Fruit fly (Drosophila melanogaster) whole organism, embryonic: ENCODE measurements around the gene Cpr67Fb.

Experiments used
- Abd-B ChIP-seq: fragments of 200-800 bp; sonication (Bioruptor generic); optimal IDR thresholded peaks from 2 replicates; lab custom pipeline; 2018; ENCODE audit warnings: missing biosample characterization, mild to moderate bottlenecking, missing genetic modification characterization, moderate library complexity
- Atf6 ChIP-seq: fragments of 200-800 bp; sonication (Bioruptor generic); IDR thresholded peaks from 2 replicates; pipeline ENCODE4 v1.3.6; 2022; ENCODE audit warnings: missing biosample characterization, missing genetic modification characterization
- C15 ChIP-seq: fragments of 200-800 bp; sonication (Bioruptor generic); IDR thresholded peaks from 3 replicates; pipeline ENCODE4 v1.3.6; 2022; ENCODE audit warnings: missing biosample characterization, missing genetic modification characterization
- CG11398 ChIP-seq: fragments of 200-800 bp; sonication (Bioruptor generic); optimal IDR thresholded peaks from 2 replicates; lab custom pipeline; 2016; ENCODE audit warnings: missing biosample characterization, missing genetic modification characterization
- CG11504 ChIP-seq: fragments of 200-800 bp; sonication (Bioruptor generic); optimal IDR thresholded peaks from 3 replicates; lab custom pipeline; 2019; ENCODE audit warnings: missing biosample characterization, mild to moderate bottlenecking, missing genetic modification characterization, moderate library complexity
- CG12219 ChIP-seq: fragments of 200-800 bp; sonication (Bioruptor generic); optimal IDR thresholded peaks from 3 replicates; lab custom pipeline; 2018; ENCODE audit warnings: missing biosample characterization, mild to moderate bottlenecking, missing genetic modification characterization
- CG12391 ChIP-seq: fragments of 200-800 bp; sonication (Bioruptor generic); optimal IDR thresholded peaks from 3 replicates; lab custom pipeline; 2018; ENCODE audit warnings: missing biosample characterization, mild to moderate bottlenecking, missing genetic modification characterization, moderate library complexity
- CG14710 ChIP-seq: fragments of 200-800 bp; sonication (Bioruptor generic); optimal IDR thresholded peaks from 3 replicates; lab custom pipeline; 2019; ENCODE audit warnings: missing biosample characterization, mild to moderate bottlenecking, missing genetic modification characterization, moderate library complexity
- CG14860 ChIP-seq: fragments of 200-800 bp; sonication (Bioruptor generic); IDR thresholded peaks from 3 replicates; pipeline ENCODE4 v1.3.6; 2022; ENCODE audit warnings: missing biosample characterization, missing genetic modification characterization; ENCODE audit not compliant: partially characterized antibody
- CG17829 ChIP-seq: fragments of 200-800 bp; optimal IDR thresholded peaks from 2 replicates; lab custom pipeline; 2019; ENCODE audit warnings: missing biosample characterization, mild to moderate bottlenecking, missing genetic modification characterization, moderate library complexity
- CG1792 ChIP-seq: fragments of 200-800 bp; sonication (Bioruptor generic); optimal IDR thresholded peaks from 2 replicates; lab custom pipeline; 2016; ENCODE audit warnings: missing biosample characterization, missing genetic modification characterization
- CG2199 ChIP-seq: fragments of 200-800 bp; sonication (Bioruptor generic); IDR thresholded peaks from 3 replicates; pipeline ENCODE4 v1.3.6; 2022; ENCODE audit warnings: missing biosample characterization, missing genetic modification characterization
- CG30403 ChIP-seq: fragments of 200-800 bp; sonication (Bioruptor generic); optimal IDR thresholded peaks from 3 replicates; lab custom pipeline; 2016; ENCODE audit warnings: missing biosample characterization, missing genetic modification characterization
- CG32767 ChIP-seq: fragments of 200-800 bp; sonication (Bioruptor generic); IDR thresholded peaks from 2 replicates; pipeline ENCODE4 v1.3.6; 2022; ENCODE audit warnings: missing biosample characterization, missing genetic modification characterization
- CG3726 ChIP-seq: fragments of 200-800 bp; sonication (Bioruptor generic); IDR thresholded peaks from 3 replicates; pipeline ENCODE4, ENCODE4 v1.3.6; 2022; ENCODE audit warnings: missing biosample characterization, missing genetic modification characterization
- CG4328 ChIP-seq: fragments of 200-800 bp; sonication (Bioruptor generic); optimal IDR thresholded peaks from 3 replicates; lab custom pipeline; 2017; ENCODE audit warnings: missing biosample characterization, missing genetic modification reagents, missing genetic modification characterization
- CG4424 ChIP-seq: fragments of 200-800 bp; sonication (Bioruptor generic); optimal IDR thresholded peaks from 3 replicates; lab custom pipeline; 2016; ENCODE audit warnings: missing biosample characterization, missing genetic modification characterization
- CG6254 ChIP-seq: fragments of 200-800 bp; sonication (Bioruptor generic); optimal IDR thresholded peaks from 3 replicates; lab custom pipeline; 2017; ENCODE audit warnings: mild to moderate bottlenecking, missing biosample characterization, missing genetic modification reagents, missing genetic modification characterization
- CG6765 ChIP-seq: fragments of 200-800 bp; sonication (Bioruptor generic); optimal IDR thresholded peaks from 3 replicates; lab custom pipeline; 2017; ENCODE audit warnings: missing biosample characterization, mild to moderate bottlenecking, missing genetic modification characterization
- CG7745 ChIP-seq: fragments of 200-800 bp; sonication (Bioruptor generic); optimal IDR thresholded peaks from 2 replicates; lab custom pipeline; 2018; ENCODE audit warnings: missing biosample characterization, mild to moderate bottlenecking, missing genetic modification characterization, moderate library complexity
- CG8924 ChIP-seq: fragments of 200-800 bp; optimal IDR thresholded peaks from 3 replicates; lab custom pipeline; 2019; ENCODE audit warnings: missing biosample characterization, mild to moderate bottlenecking, missing genetic modification characterization, moderate library complexity
- Hmr ChIP-seq: fragments of 200-800 bp; sonication (Bioruptor generic); optimal IDR thresholded peaks from 3 replicates; lab custom pipeline; 2017; ENCODE audit warnings: mild to moderate bottlenecking, missing biosample characterization, missing genetic modification reagents, missing genetic modification characterization
- Hsf ChIP-seq: fragments of 200-800 bp; sonication (Bioruptor generic); optimal IDR thresholded peaks from 3 replicates; lab custom pipeline; 2016; ENCODE audit warnings: missing biosample characterization, missing genetic modification characterization
- Jarid2 ChIP-seq: fragments of 200-800 bp; sonication (Bioruptor generic); optimal IDR thresholded peaks from 3 replicates; lab custom pipeline; 2017; ENCODE audit warnings: mild to moderate bottlenecking, missing biosample characterization, missing genetic modification reagents, missing genetic modification characterization
- Myb ChIP-seq: fragments of 200-800 bp; sonication (Bioruptor generic); optimal IDR thresholded peaks from 2 replicates; lab custom pipeline; 2016; ENCODE audit warnings: missing biosample characterization, missing genetic modification characterization
- NC2β ChIP-seq: fragments of 200-800 bp; sonication (Bioruptor generic); optimal IDR thresholded peaks from 2 replicates; lab custom pipeline; 2016; ENCODE audit warnings: missing biosample characterization, missing genetic modification characterization
- NK7.1 ChIP-seq: fragments of 200-800 bp; sonication (Bioruptor generic); optimal IDR thresholded peaks from 3 replicates; lab custom pipeline; 2016; ENCODE audit warnings: missing biosample characterization, missing genetic modification characterization
- Sox100B ChIP-seq: fragments of 200-800 bp; sonication (Bioruptor generic); optimal IDR thresholded peaks from 3 replicates; lab custom pipeline; 2018; ENCODE audit warnings: missing biosample characterization, mild to moderate bottlenecking, missing genetic modification characterization
- Xrp1 ChIP-seq: fragments of 200-800 bp; sonication (Bioruptor generic); IDR thresholded peaks from 2 replicates; pipeline ENCODE4 v1.3.6; 2022; ENCODE audit warnings: missing biosample characterization, missing genetic modification characterization
- ato ChIP-seq: fragments of 200-800 bp; sonication (Bioruptor generic); IDR thresholded peaks from 2 replicates; pipeline ENCODE4 v1.3.6; 2022; ENCODE audit warnings: missing biosample characterization, missing genetic modification characterization; ENCODE audit not compliant: partially characterized antibody
- az2 ChIP-seq: fragments of 200-800 bp; sonication (Bioruptor generic); optimal IDR thresholded peaks from 3 replicates; lab custom pipeline; 2016; ENCODE audit warnings: missing biosample characterization, missing genetic modification characterization
- bsh ChIP-seq, 2 experiments: fragments of 200-800 bp; sonication (Bioruptor generic); optimal IDR thresholded peaks; 2 replicates each; lab custom pipeline; 2017 to 2018; ENCODE audit warnings: mild to moderate bottlenecking in 2 of 2, missing biosample characterization in 2 of 2, missing genetic modification characterization in 2 of 2, moderate library complexity in 1 of 2
- cad ChIP-seq: fragments of >200 bp; optimal IDR thresholded peaks from 2 replicates; lab custom pipeline; 2017; ENCODE audit warnings: missing biosample characterization, missing genetic modification characterization
- ci ChIP-seq: fragments of 200-800 bp; sonication (Bioruptor generic); IDR thresholded peaks from 3 replicates; pipeline ENCODE4 v1.3.6; 2022; ENCODE audit warnings: missing biosample characterization, missing genetic modification characterization
- dm ChIP-seq: fragments of 200-800 bp; sonication (Bioruptor generic); optimal IDR thresholded peaks from 3 replicates; lab custom pipeline; 2016; ENCODE audit warnings: missing biosample characterization, missing genetic modification characterization
- gem ChIP-seq: fragments of 200-800 bp; sonication (Bioruptor generic); optimal IDR thresholded peaks from 2 replicates; lab custom pipeline; 2019; ENCODE audit warnings: missing biosample characterization, mild to moderate bottlenecking, missing genetic modification characterization, moderate library complexity
- grau ChIP-seq: fragments of 200-800 bp; optimal IDR thresholded peaks from 3 replicates; lab custom pipeline; 2019; ENCODE audit warnings: missing biosample characterization, mild to moderate bottlenecking, missing genetic modification characterization, moderate library complexity
- hkb ChIP-seq, 2 experiments: fragments of 200-800 bp in 1 of 2; fragments of >200 bp in 1 of 2; sonication (Bioruptor generic) in 1 of 2; IDR thresholded peaks in 1 of 2; optimal IDR thresholded peaks in 1 of 2; 2 replicates each; pipeline versions ENCODE4 v1.3.6 to Lab custom; 2017 to 2022; ENCODE audit warnings: missing biosample characterization in 1 of 2, missing genetic modification characterization in 1 of 2
- onecut ChIP-seq: fragments of 200-800 bp; sonication (Bioruptor generic); IDR thresholded peaks from 2 replicates; pipeline ENCODE4 v1.3.6; 2022; ENCODE audit warnings: missing biosample characterization, missing genetic modification characterization
- phol ChIP-seq: fragments of 200-800 bp; sonication (Bioruptor generic); optimal IDR thresholded peaks from 3 replicates; lab custom pipeline; 2018; ENCODE audit warnings: missing biosample characterization, mild to moderate bottlenecking, missing genetic modification characterization, moderate library complexity
- prd ChIP-seq, 3 experiments: fragments of >200 bp in 2 of 3; fragments of 200-800 bp in 1 of 3; sonication (Bioruptor generic) in 1 of 3; optimal IDR thresholded peaks in 2 of 3; IDR thresholded peaks in 1 of 3; 2 replicates in 2 of 3; 3 replicates in 1 of 3; pipeline versions ENCODE4 v1.3.6 to Lab custom; 2017 to 2022; ENCODE audit warnings: missing biosample characterization in 1 of 3, missing genetic modification characterization in 1 of 3
- pros ChIP-seq: fragments of 200-800 bp; sonication (Bioruptor generic); optimal IDR thresholded peaks from 3 replicates; lab custom pipeline; 2019; ENCODE audit warnings: missing biosample characterization, mild to moderate bottlenecking, missing genetic modification characterization, moderate library complexity
- sqz ChIP-seq: fragments of 200-800 bp; sonication (Bioruptor generic); optimal IDR thresholded peaks from 3 replicates; lab custom pipeline; 2018; ENCODE audit warnings: missing biosample characterization, mild to moderate bottlenecking, missing genetic modification characterization
- stwl ChIP-seq: fragments of 200-800 bp; sonication (Bioruptor generic); optimal IDR thresholded peaks from 3 replicates; lab custom pipeline; 2018; ENCODE audit warnings: missing biosample characterization, mild to moderate bottlenecking, missing genetic modification characterization, moderate library complexity
- tio ChIP-seq: fragments of 200-800 bp; sonication (Bioruptor generic); optimal IDR thresholded peaks from 2 replicates; lab custom pipeline; 2017; ENCODE audit warnings: missing biosample characterization, missing genetic modification characterization, inconsistent platforms
- tll ChIP-seq, 2 experiments: fragments of 200-800 bp in 1 of 2; fragments of >200 bp in 1 of 2; sonication (Bioruptor generic) in 1 of 2; optimal IDR thresholded peaks; 2 replicates each; lab custom pipeline; 2017 to 2019; ENCODE audit warnings: missing biosample characterization in 2 of 2, missing genetic modification characterization in 2 of 2, mild to moderate bottlenecking in 1 of 2, moderate library complexity in 1 of 2
- unpg ChIP-seq: fragments of 200-800 bp; sonication (Bioruptor generic); optimal IDR thresholded peaks from 3 replicates; lab custom pipeline; 2018; ENCODE audit warnings: missing biosample characterization, mild to moderate bottlenecking, missing genetic modification characterization, moderate library complexity

Cpr67Fb gene

DNA sequence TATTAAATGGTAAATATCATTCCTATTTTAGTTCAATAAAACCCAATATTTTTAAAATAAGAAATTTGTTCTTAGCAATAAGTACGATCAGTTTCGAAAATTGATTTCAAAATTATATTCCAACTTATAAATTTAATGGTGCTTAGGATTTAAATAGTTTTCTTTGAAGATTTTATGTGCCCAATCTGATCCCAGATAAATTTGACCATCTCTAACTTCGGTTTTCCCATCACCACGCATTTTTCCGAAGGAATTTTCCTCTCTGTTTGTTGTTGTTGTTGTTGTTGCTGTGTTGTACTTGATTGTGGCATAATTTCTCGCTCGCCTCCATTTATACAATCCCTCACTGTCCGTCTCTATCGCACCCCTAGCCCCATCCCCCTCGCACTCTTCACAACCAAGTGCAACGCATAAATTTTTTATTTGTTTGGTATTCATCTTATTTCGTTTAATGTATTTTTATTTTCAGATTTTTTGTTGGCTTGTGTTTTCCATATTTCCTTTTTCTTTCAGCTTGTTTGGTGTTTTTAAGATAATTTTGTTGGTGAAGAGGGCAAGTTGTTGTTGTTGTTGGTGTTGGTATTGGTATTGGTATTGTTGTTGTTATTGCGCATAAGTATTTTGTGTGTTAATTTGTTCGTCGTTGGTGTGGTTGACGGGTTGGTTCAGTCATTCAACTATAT lies 44.2 kb upstream of the Cpr67Fb start (continued):
- TF ChIP-seq ci (GFP tag; lab: Robert Waterston, UW), result peak; percentile 47; the same call in 1 of the 3 replicates
- no peak for TF ChIP-seq Hmr (GFP tag; lab: Kevin White, UChicago)
- peak; percentile 32; the same call in 1 of the 2 replicates for TF ChIP-seq onecut (GFP tag; lab: Robert Waterston, UW)
- peak; percentile 2 for TF ChIP-seq CG6254 (GFP tag; lab: Kevin White, UChicago)
- 0 out of 2 replicates have a peak, but pooled peaks have one; percentile 20 for TF ChIP-seq CG32767 (GFP tag; lab: Robert Waterston, UW)
- TF ChIP-seq az2, result peak; percentile 51
- no peak for TF ChIP-seq C15 (GFP tag; lab: Robert Waterston, UW)
- peak; percentile 42 for TF ChIP-seq grau
- no peak for TF ChIP-seq NK7.1 (GFP tag; lab: Kevin White, UChicago)
- peak; percentile 27 for TF ChIP-seq pros (GFP tag; lab: Kevin White, UChicago)
- peak in 1 of 2 experiments; percentile 61 for TF ChIP-seq bsh (GFP tag; optimal IDR thresholded peaks at IDR 0.05; lab: Kevin White, UChicago)
- no peak for TF ChIP-seq NC2β (GFP tag; lab: Kevin White, UChicago)
- peak; percentile 36 for TF ChIP-seq tio (GFP tag; lab: Kevin White, UChicago)
- peak; percentile 15 for TF ChIP-seq CG7745
- TF ChIP-seq Jarid2 (GFP tag; lab: Kevin White, UChicago), result no peak
- TF ChIP-seq CG3726 (GFP tag; lab: Robert Waterston, UW), result no peak
- TF ChIP-seq Hsf, result no peak
- peak; percentile 26 for TF ChIP-seq CG17829 (tag; lab: Kevin White, UChicago)
- TF ChIP-seq ato (GFP tag; lab: Robert Waterston, UW), result no peak
- TF ChIP-seq hkb (optimal IDR thresholded peaks at IDR 0.05; lab: Kevin White, UChicago), result no peak
- TF ChIP-seq hkb (GFP tag; IDR thresholded peaks at IDR 0.05; lab: Robert Waterston, UW), result peak; percentile 42; the same call in 1 of the 2 replicates
- TF ChIP-seq CG14710 (tag; lab: Kevin White, UChicago), result peak; percentile 30
- no peak for TF ChIP-seq CG12219 (GFP tag; lab: Kevin White, UChicago)
- peak; percentile 32 for TF ChIP-seq CG11504 (tag; lab: Kevin White, UChicago)
- peak; percentile 24 for TF ChIP-seq CG30403 (GFP tag; lab: Kevin White, UChicago)
- TF ChIP-seq CG1792 (GFP tag; lab: Kevin White, UChicago), result no peak
- no peak for TF ChIP-seq CG6765 (GFP tag; lab: Kevin White, UChicago)
- TF ChIP-seq CG2199 (GFP tag; lab: Robert Waterston, UW), result peak; percentile 93
- peak in 1 of 2 experiments; percentile 27 for TF ChIP-seq tll (GFP tag; optimal IDR thresholded peaks at IDR 0.05; lab: Kevin White, UChicago)
- TF ChIP-seq cad (GFP tag; lab: Kevin White, UChicago), result no peak
- TF ChIP-seq Myb (GFP tag; lab: Kevin White, UChicago), result no peak
- TF ChIP-seq stwl (tag; lab: Kevin White, UChicago), result peak; percentile 13
- TF ChIP-seq gem (tag; lab: Kevin White, UChicago), result peak; percentile 50
- no peak for TF ChIP-seq dm (GFP tag; lab: Kevin White, UChicago)
- TF ChIP-seq CG11398, result no peak
- TF ChIP-seq Atf6 (GFP tag; lab: Robert Waterston, UW), result no peak
- peak; percentile 61 for TF ChIP-seq phol (tag; lab: Kevin White, UChicago)
- TF ChIP-seq unpg (GFP tag; lab: Kevin White, UChicago), result peak; percentile 15
- TF ChIP-seq sqz, result peak; percentile 80
- TF ChIP-seq CG4424 (GFP tag; lab: Kevin White, UChicago), result peak; percentile 30
- TF ChIP-seq Sox100B (GFP tag; lab: Kevin White, UChicago), result peak; percentile 63
- TF ChIP-seq CG12391 (tag; lab: Kevin White, UChicago), result peak; percentile 42
- TF ChIP-seq CG8924 (tag; lab: Kevin White, UChicago), result peak; percentile 80
- no peak for TF ChIP-seq CG14860 (GFP tag; lab: Robert Waterston, UW)
- peak; percentile 12 for TF ChIP-seq Abd-B (GFP tag; lab: Kevin White, UChicago)
- TF ChIP-seq CG4328, result peak; percentile 11
- TF ChIP-seq Xrp1 (GFP tag; lab: Robert Waterston, UW), result peak; percentile 62; the same call in 1 of the 2 replicates
- no peak for TF ChIP-seq prd (optimal IDR thresholded peaks at IDR 0.05; lab: Kevin White, UChicago)
- peak; percentile 34; the same call in 2 of the 3 replicates for TF ChIP-seq prd (GFP tag; IDR thresholded peaks at IDR 0.05; lab: Robert Waterston, UW)
